Worm (Caenorhabditis elegans) whole organism, late embryonic: Measurements from ENCODE around the gene alg-2.

Experiments
- C08G9.2 ChIP-seq: sonication (generic microtip); optimal IDR thresholded peaks from 2 replicates; lab custom pipeline; 2016; ENCODE audit warnings: mild to moderate bottlenecking, missing genetic modification characterization, moderate library complexity, missing compliant biosample characterization
- ceh-31 ChIP-seq: sonication (generic microtip); optimal IDR thresholded peaks from 2 replicates; lab custom pipeline; 2016; ENCODE audit warnings: missing genetic modification characterization, missing compliant biosample characterization
- ceh-45 ChIP-seq: fragments of 200-800 bp; sonication (Bioruptor generic); IDR thresholded peaks from 2 replicates; pipeline ENCODE4 v1.3.6; 2022; ENCODE audit warnings: missing genetic modification reagents, missing genetic modification characterization, missing compliant biosample characterization
- dmd-4 ChIP-seq: sonication (generic microtip); optimal IDR thresholded peaks from 2 replicates; lab custom pipeline; 2016; ENCODE audit warnings: borderline replicate concordance, missing genetic modification characterization, missing compliant biosample characterization
- dve-1 ChIP-seq: sonication (generic microtip); optimal IDR thresholded peaks from 2 replicates; lab custom pipeline; 2017; ENCODE audit warnings: antibody characterized with exemption, mild to moderate bottlenecking, missing genetic modification characterization, missing compliant biosample characterization
- hlh-13 ChIP-seq: fragments of 200-800 bp; sonication (Bioruptor generic); optimal IDR thresholded peaks from 2 replicates; lab custom pipeline; 2018; ENCODE audit warnings: mild to moderate bottlenecking, missing genetic modification characterization, missing compliant biosample characterization
- lim-6 ChIP-seq: sonication (generic microtip); optimal IDR thresholded peaks from 2 replicates; lab custom pipeline; 2016; ENCODE audit warnings: missing genetic modification characterization, missing compliant biosample characterization
- nfya-1 ChIP-seq: sonication (generic microtip); optimal IDR thresholded peaks from 2 replicates; lab custom pipeline; 2017; ENCODE audit warnings: missing genetic modification characterization, mild to moderate bottlenecking, missing compliant biosample characterization, antibody characterized with exemption, moderate library complexity
- pag-3 ChIP-seq: sonication (generic microtip); optimal IDR thresholded peaks from 2 replicates; lab custom pipeline; 2016; ENCODE audit warnings: missing compliant biosample characterization, missing genetic modification characterization, borderline replicate concordance
- pat-9 ChIP-seq: fragments of 200-800 bp; sonication (Bioruptor generic); optimal IDR thresholded peaks from 2 replicates; lab custom pipeline; 2018; ENCODE audit warnings: mild to moderate bottlenecking, missing genetic modification characterization, moderate library complexity, missing compliant biosample characterization
- pha-2 ChIP-seq: sonication (generic microtip); optimal IDR thresholded peaks from 2 replicates; lab custom pipeline; 2017; ENCODE audit warnings: mild to moderate bottlenecking, missing genetic modification characterization, missing compliant biosample characterization
- tbx-2 ChIP-seq: sonication (generic microtip); optimal IDR thresholded peaks from 2 replicates; lab custom pipeline; 2016; ENCODE audit warnings: missing genetic modification characterization, missing compliant biosample characterization
- zip-5 ChIP-seq: sonication (generic microtip); optimal IDR thresholded peaks from 2 replicates; lab custom pipeline; 2016; ENCODE audit warnings: missing genetic modification characterization, missing compliant biosample characterization

ce11 chrII:920326-920725, 47.3 kb downstream of the alg-2 start:
- TF ChIP-seq pat-9 (no peak), pag-3 (tag; lab: Kevin White, UChicago) (no peak), nfya-1 (tag; lab: Kevin White, UChicago) (no peak), dve-1 (tag; lab: Kevin White, UChicago) (no peak), dmd-4 (tag; lab: Kevin White, UChicago) (no peak), ceh-45 (no peak), tbx-2 (tag; lab: Kevin White, UChicago) (no peak), lim-6 (no peak), pha-2 (no peak), hlh-13 (GFP tag; lab: Kevin White, UChicago) (no peak), zip-5 (tag; lab: Kevin White, UChicago) (no peak), C08G9.2 (tag; lab: Kevin White, UChicago) (no peak), ceh-31 (tag; lab: Kevin White, UChicago) (no peak)
